Fruit fly (Drosophila melanogaster) whole organism, embryonic: Measurements from ENCODE around the gene CG4455.

ENCODE experiments used
- BEAF-32 ChIP-seq: fragments of 200-800 bp; sonication (Bioruptor generic); optimal IDR thresholded peaks from 3 replicates; lab custom pipeline; 2017; ENCODE audit warnings: missing biosample characterization, missing genetic modification characterization, mild to moderate bottlenecking, moderate library complexity, missing genetic modification reagents
- CG10267 ChIP-seq: fragments of 200-800 bp; sonication (Bioruptor generic); optimal IDR thresholded peaks from 2 replicates; lab custom pipeline; 2018; ENCODE audit warnings: missing biosample characterization, mild to moderate bottlenecking, missing genetic modification characterization, moderate library complexity
- CG11695 ChIP-seq: fragments of 200-800 bp; sonication (Bioruptor generic); IDR thresholded peaks from 3 replicates; pipeline ENCODE4 v1.3.6; 2022; ENCODE audit warnings: missing biosample characterization, missing genetic modification characterization
- CG11696 ChIP-seq: fragments of 200-800 bp; sonication (Bioruptor generic); IDR thresholded peaks from 2 replicates; pipeline ENCODE4 v1.3.6; 2022; ENCODE audit warnings: missing biosample characterization, missing genetic modification characterization
- CG12391 ChIP-seq: fragments of 200-800 bp; sonication (Bioruptor generic); optimal IDR thresholded peaks from 3 replicates; lab custom pipeline; 2018; ENCODE audit warnings: missing biosample characterization, mild to moderate bottlenecking, missing genetic modification characterization, moderate library complexity
- CG1529 ChIP-seq: fragments of 200-800 bp; sonication (Bioruptor generic); optimal IDR thresholded peaks from 3 replicates; lab custom pipeline; 2018; ENCODE audit warnings: missing biosample characterization, missing genetic modification characterization
- CG17802 ChIP-seq: fragments of 200-800 bp; sonication (Bioruptor generic); optimal IDR thresholded peaks from 2 replicates; lab custom pipeline; 2018; ENCODE audit warnings: missing biosample characterization, mild to moderate bottlenecking, missing genetic modification characterization, moderate library complexity
- CG17912 ChIP-seq: fragments of 200-800 bp; sonication (Bioruptor generic); optimal IDR thresholded peaks from 2 replicates; lab custom pipeline; 2018; ENCODE audit warnings: missing biosample characterization, mild to moderate bottlenecking, missing genetic modification characterization
- CG1792 ChIP-seq: fragments of 200-800 bp; sonication (Bioruptor generic); optimal IDR thresholded peaks from 2 replicates; lab custom pipeline; 2016; ENCODE audit warnings: missing biosample characterization, missing genetic modification characterization
- CG18764 ChIP-seq: fragments of 200-800 bp; sonication (Bioruptor generic); optimal IDR thresholded peaks from 3 replicates; lab custom pipeline; 2016; ENCODE audit warnings: missing biosample characterization, missing genetic modification characterization
- CG30403 ChIP-seq: fragments of 200-800 bp; sonication (Bioruptor generic); optimal IDR thresholded peaks from 3 replicates; lab custom pipeline; 2016; ENCODE audit warnings: missing biosample characterization, missing genetic modification characterization
- CG31365 ChIP-seq: fragments of 200-800 bp; sonication (Bioruptor generic); optimal IDR thresholded peaks from 2 replicates; lab custom pipeline; 2018; ENCODE audit warnings: missing biosample characterization, mild to moderate bottlenecking, missing genetic modification characterization
- CG3281 ChIP-seq: fragments of 200-800 bp; sonication (Bioruptor generic); optimal IDR thresholded peaks from 3 replicates; lab custom pipeline; 2017; ENCODE audit warnings: missing biosample characterization, mild to moderate bottlenecking, missing genetic modification characterization
- CG4424 ChIP-seq: fragments of 200-800 bp; sonication (Bioruptor generic); optimal IDR thresholded peaks from 3 replicates; lab custom pipeline; 2016; ENCODE audit warnings: missing biosample characterization, missing genetic modification characterization
- CG4617 ChIP-seq: fragments of 200-800 bp; sonication (Bioruptor generic); optimal IDR thresholded peaks from 3 replicates; lab custom pipeline; 2016; ENCODE audit warnings: missing biosample characterization, missing genetic modification characterization, borderline replicate concordance
- CG5953 ChIP-seq: fragments of 200-800 bp; sonication (Bioruptor generic); IDR thresholded peaks from 2 replicates; pipeline ENCODE4 v1.3.6; 2022; ENCODE audit warnings: missing biosample characterization, missing genetic modification characterization
- CG6765 ChIP-seq: fragments of 200-800 bp; sonication (Bioruptor generic); optimal IDR thresholded peaks from 3 replicates; lab custom pipeline; 2017; ENCODE audit warnings: missing biosample characterization, mild to moderate bottlenecking, missing genetic modification characterization
- CG6791 ChIP-seq: fragments of 200-800 bp; sonication (Bioruptor generic); IDR thresholded peaks from 3 replicates; pipeline ENCODE4 v1.3.6; 2022; ENCODE audit warnings: missing biosample characterization, missing genetic modification characterization; ENCODE audit not compliant: partially characterized antibody
- CG8388 ChIP-seq: fragments of 200-800 bp; sonication (Bioruptor generic); optimal IDR thresholded peaks from 2 replicates; lab custom pipeline; 2019; ENCODE audit warnings: missing biosample characterization, mild to moderate bottlenecking, missing genetic modification characterization, moderate library complexity
- CG8924 ChIP-seq: fragments of 200-800 bp; optimal IDR thresholded peaks from 3 replicates; lab custom pipeline; 2019; ENCODE audit warnings: missing biosample characterization, mild to moderate bottlenecking, missing genetic modification characterization, moderate library complexity
- CG8944 ChIP-seq: fragments of 200-800 bp; sonication (Bioruptor generic); optimal IDR thresholded peaks from 3 replicates; lab custom pipeline; 2016; ENCODE audit warnings: missing biosample characterization, missing genetic modification characterization
- CG9817 ChIP-seq: fragments of 200-800 bp; sonication (Bioruptor generic); optimal IDR thresholded peaks from 2 replicates; lab custom pipeline; 2018; ENCODE audit warnings: missing biosample characterization, mild to moderate bottlenecking, missing genetic modification characterization, moderate library complexity
- Dip3 ChIP-seq: fragments of 200-800 bp; sonication (Bioruptor generic); optimal IDR thresholded peaks from 3 replicates; lab custom pipeline; 2016; ENCODE audit warnings: missing biosample characterization, missing genetic modification characterization
- Drgx ChIP-seq: fragments of 200-800 bp; sonication (Bioruptor generic); IDR thresholded peaks from 2 replicates; pipeline ENCODE4 v1.3.6; 2022; ENCODE audit warnings: missing biosample characterization, missing genetic modification characterization
- Fer1 ChIP-seq: fragments of 200-800 bp; sonication (Bioruptor generic); optimal IDR thresholded peaks from 2 replicates; lab custom pipeline; 2017; ENCODE audit warnings: missing biosample characterization, mild to moderate bottlenecking, missing genetic modification characterization
- Gsc ChIP-seq: fragments of 200-800 bp; sonication (Bioruptor generic); IDR thresholded peaks from 2 replicates; pipeline ENCODE4 v1.3.6; 2022; ENCODE audit warnings: missing biosample characterization, missing genetic modification characterization
- HHEX ChIP-seq: fragments of 200-800 bp; sonication (Bioruptor generic); optimal IDR thresholded peaks from 3 replicates; lab custom pipeline; 2017; ENCODE audit warnings: missing biosample characterization, mild to moderate bottlenecking, missing genetic modification characterization, missing genetic modification reagents
- HmgD ChIP-seq: fragments of 200-800 bp; sonication (Bioruptor generic); optimal IDR thresholded peaks from 3 replicates; lab custom pipeline; 2016; ENCODE audit warnings: missing biosample characterization, missing genetic modification characterization
- Hr39 ChIP-seq: fragments of >200 bp; optimal IDR thresholded peaks from 2 replicates; lab custom pipeline; 2017
- Hr51 ChIP-seq, 2 experiments: fragments of 200-800 bp; sonication (Bioruptor generic); optimal IDR thresholded peaks; 2 replicates in 1 of 2; 3 replicates in 1 of 2; lab custom pipeline; 2016 to 2018; ENCODE audit warnings: missing biosample characterization in 2 of 2, missing genetic modification characterization in 2 of 2, mild to moderate bottlenecking in 1 of 2, moderate library complexity in 1 of 2
- Med ChIP-seq: fragments of 200-800 bp; sonication (Bioruptor generic); peaks from one replicate; lab custom pipeline; 2016; ENCODE audit warnings: missing biosample characterization, missing genetic modification characterization, mild to moderate bottlenecking, inconsistent platforms, moderate library complexity
- Sry-δ ChIP-seq: fragments of 200-800 bp; sonication (Bioruptor generic); optimal IDR thresholded peaks from 2 replicates; lab custom pipeline; 2016; ENCODE audit warnings: missing biosample characterization, missing genetic modification characterization
- Vsx1 ChIP-seq: fragments of 200-800 bp; sonication (Bioruptor generic); optimal IDR thresholded peaks from 2 replicates; lab custom pipeline; 2017; ENCODE audit warnings: missing biosample characterization, mild to moderate bottlenecking, missing genetic modification characterization, missing genetic modification reagents
- Xbp1 ChIP-seq: fragments of 200-800 bp; sonication (Bioruptor generic); optimal IDR thresholded peaks from 3 replicates; lab custom pipeline; 2016; ENCODE audit warnings: missing biosample characterization, mild to moderate bottlenecking, missing genetic modification characterization
- ab ChIP-seq: fragments of 200-800 bp; sonication (Bioruptor generic); optimal IDR thresholded peaks from 2 replicates; lab custom pipeline; 2016; ENCODE audit warnings: missing biosample characterization, missing genetic modification characterization
- amos ChIP-seq: fragments of 200-800 bp; sonication (Bioruptor generic); IDR thresholded peaks from 2 replicates; pipeline ENCODE4 v1.3.6; 2022; ENCODE audit warnings: missing biosample characterization, missing genetic modification characterization; ENCODE audit not compliant: partially characterized antibody
- ase ChIP-seq: fragments of 200-800 bp; sonication (Bioruptor generic); IDR thresholded peaks from 3 replicates; pipeline ENCODE4 v1.3.6; 2022; ENCODE audit warnings: missing biosample characterization, missing genetic modification characterization
- ash1 ChIP-seq: fragments of 200-800 bp; sonication (Bioruptor generic); optimal IDR thresholded peaks from 2 replicates; lab custom pipeline; 2018; ENCODE audit warnings: missing biosample characterization, mild to moderate bottlenecking, missing genetic modification characterization
- chm ChIP-seq: fragments of 200-800 bp; sonication (Bioruptor generic); IDR thresholded peaks from 2 replicates; pipeline ENCODE4 v1.3.6; 2022; ENCODE audit warnings: missing biosample characterization, missing genetic modification characterization
- eyg ChIP-seq: fragments of 200-800 bp; sonication (Bioruptor generic); optimal IDR thresholded peaks from 3 replicates; lab custom pipeline; 2016; ENCODE audit warnings: missing biosample characterization, missing genetic modification characterization
- insv ChIP-seq, 2 experiments: fragments of 200-800 bp; sonication (Bioruptor generic); optimal IDR thresholded peaks; 3 replicates each; lab custom pipeline; 2016 to 2018; ENCODE audit warnings: missing biosample characterization in 2 of 2, missing genetic modification characterization in 2 of 2
- oc ChIP-seq: fragments of 200-800 bp; sonication (Bioruptor generic); optimal IDR thresholded peaks from 2 replicates; lab custom pipeline; 2018; ENCODE audit warnings: missing biosample characterization, mild to moderate bottlenecking, missing genetic modification characterization, moderate library complexity
- pan ChIP-seq, 4 experiments: fragments of >200 bp in 3 of 4; fragments of 200-800 bp in 1 of 4; sonication (Bioruptor generic) in 1 of 4; optimal IDR thresholded peaks in 3 of 4; IDR thresholded peaks in 1 of 4; 2 replicates each; pipeline versions ENCODE4 v1.3.6 to Lab custom; 2017 to 2022; ENCODE audit warnings: missing biosample characterization in 2 of 4, missing genetic modification characterization in 2 of 4, mixed read lengths in 1 of 4
- ro ChIP-seq: fragments of 200-800 bp; sonication (Bioruptor generic); IDR thresholded peaks from 2 replicates; pipeline ENCODE4 v1.3.6; 2022; ENCODE audit warnings: missing biosample characterization, missing genetic modification characterization
- sna ChIP-seq: fragments of 200-800 bp; sonication (Bioruptor generic); IDR thresholded peaks from 2 replicates; pipeline ENCODE4 v1.3.6; 2022; ENCODE audit warnings: missing biosample characterization, missing genetic modification characterization; ENCODE audit not compliant: partially characterized antibody
- tap ChIP-seq: fragments of 200-800 bp; optimal IDR thresholded peaks from 3 replicates; lab custom pipeline; 2019; ENCODE audit warnings: missing biosample characterization, mild to moderate bottlenecking, missing genetic modification characterization, moderate library complexity
- vfl ChIP-seq: fragments of 200-800 bp; sonication (Bioruptor generic); optimal IDR thresholded peaks from 2 replicates; lab custom pipeline; 2016; ENCODE audit warnings: missing biosample characterization, missing genetic modification characterization
- vvl ChIP-seq: fragments of 200-800 bp; sonication (Bioruptor generic); IDR thresholded peaks from 2 replicates; pipeline ENCODE4 v1.3.6; 2022; ENCODE audit warnings: missing biosample characterization, missing genetic modification characterization
- zfh1 ChIP-seq: fragments of 200-800 bp; sonication (Bioruptor generic); IDR thresholded peaks from 3 replicates; pipeline ENCODE4 v1.3.6; 2022; ENCODE audit warnings: missing biosample characterization, missing genetic modification characterization

Gene CG4455

DNA sequence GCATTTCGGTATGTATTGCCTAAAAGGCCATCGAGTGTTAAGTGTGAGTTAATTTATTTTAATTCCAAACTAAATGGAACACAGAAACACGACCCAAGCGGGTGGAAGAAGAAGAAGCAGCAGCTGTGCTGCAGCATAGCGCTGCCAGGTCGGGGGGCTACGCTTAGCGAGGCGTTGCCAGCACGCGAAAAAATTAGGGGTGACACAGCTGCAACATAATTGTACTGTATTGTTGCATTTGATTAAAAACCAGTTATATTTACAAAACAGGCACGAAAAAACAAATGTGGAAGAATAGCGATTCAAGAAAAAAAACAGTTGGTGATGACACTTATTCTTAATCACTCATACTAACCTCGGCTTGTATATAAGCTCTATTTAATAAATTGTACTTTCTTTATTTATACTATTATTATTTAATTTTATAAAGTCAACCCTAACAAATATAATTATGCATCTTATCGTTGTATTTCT is 2.5 kb upstream of the CG4455 start (continued):
- TF ChIP-seq CG17912 (GFP tag; lab: Kevin White, UChicago) (peak; percentile 43), CG1792 (GFP tag; lab: Kevin White, UChicago) (no peak), CG6765 (GFP tag; lab: Kevin White, UChicago) (peak; percentile 3), CG6791 (peak; percentile 54), oc (tag; lab: Kevin White, UChicago) (no peak), Med (GFP tag; lab: Kevin White, UChicago) (no peak), CG8924 (tag; lab: Kevin White, UChicago) (peak; percentile 71), Hr51 (GFP tag; optimal IDR thresholded peaks at IDR 0.05; lab: Kevin White, UChicago) (peak; percentile 7 to 84), vfl (GFP tag; lab: Kevin White, UChicago) (peak; percentile 69), CG10267 (tag; lab: Kevin White, UChicago) (peak; percentile 32), CG8388 (GFP tag; lab: Kevin White, UChicago) (no peak), sna (GFP tag; lab: Robert Waterston, UW) (peak; percentile 51; the same call in 1 of the 2 replicates), CG5953 (GFP tag; lab: Robert Waterston, UW) (no peak), Drgx (GFP tag; lab: Robert Waterston, UW) (peak; percentile 67; the same call in 1 of the 2 replicates), Xbp1 (peak; percentile 80), pan (optimal IDR thresholded peaks at IDR 0.05; lab: Kevin White, UChicago) (no peak), pan (GFP tag; optimal IDR thresholded peaks at IDR 0.05 in 1 of 2, IDR thresholded peaks at IDR 0.05 in 1 of 2) (peak in 1 of 2 experiments; percentile 82), CG11695 (peak; percentile 55; the same call in 1 of the 3 replicates), Vsx1 (no peak), CG9817 (tag; lab: Kevin White, UChicago) (peak; percentile 69), tap (no peak), eyg (GFP tag; lab: Kevin White, UChicago) (peak; percentile 41), chm (no peak; the same call in 1 of the 2 replicates), ab (GFP tag; lab: Kevin White, UChicago) (peak; percentile 46), CG12391 (peak; percentile 81), CG1529 (GFP tag; lab: Kevin White, UChicago) (peak; percentile 10), zfh1 (GFP tag; lab: Robert Waterston, UW) (peak; percentile 76; the same call in 2 of the 3 replicates), Hr39 (lab: Kevin White, UChicago) (no peak), CG8944 (GFP tag; lab: Kevin White, UChicago) (peak; percentile 64), ro (GFP tag; lab: Robert Waterston, UW) (peak; percentile 50), vvl (peak; percentile 95), ash1 (GFP tag; lab: Kevin White, UChicago) (no peak), Dip3 (GFP tag; lab: Kevin White, UChicago) (peak; percentile 56), CG4424 (GFP tag; lab: Kevin White, UChicago) (peak; percentile 50), CG11696 (0 out of 2 replicates have a peak, but pooled peaks have one; percentile 26), Fer1 (GFP tag; lab: Kevin White, UChicago) (peak; percentile 65), CG3281 (GFP tag; lab: Kevin White, UChicago) (no peak), CG18764 (GFP tag; lab: Kevin White, UChicago) (peak; percentile 1), Gsc (GFP tag; lab: Robert Waterston, UW) (0 out of 2 replicates have a peak, but pooled peaks have one; percentile 20), CG31365 (tag; lab: Kevin White, UChicago) (no peak), ase (peak; percentile 75; the same call in 2 of the 3 replicates), CG4617 (GFP tag; lab: Kevin White, UChicago) (peak; percentile 35), HHEX (no peak), CG30403 (peak; percentile 76), Sry-δ (GFP tag; lab: Kevin White, UChicago) (peak; percentile 87), HmgD (GFP tag; lab: Kevin White, UChicago) (peak; percentile 46), insv (GFP tag; optimal IDR thresholded peaks at IDR 0.05; lab: Kevin White, UChicago) (peak in 1 of 2 experiments; percentile 4), amos (GFP tag; lab: Robert Waterston, UW) (peak; percentile 72), CG17802 (peak; percentile 35), BEAF-32 (GFP tag; lab: Kevin White, UChicago) (peak; percentile 75)
